Worm (Caenorhabditis elegans) whole organism, L1 larva: Measurements from ENCODE around the gene T25B9.11.

Experiments used
- C04F5.9 ChIP-seq: sonication (generic microtip); optimal IDR thresholded peaks from 2 replicates; lab custom pipeline; 2016; ENCODE audit warnings: missing genetic modification characterization, missing compliant biosample characterization
- F16B12.6 ChIP-seq: fragments of 150-350 bp; optimal IDR thresholded peaks from 2 replicates; lab custom pipeline; 2014; ENCODE audit warnings: missing biosample characterization, missing genetic modification characterization
- aha-1 ChIP-seq: fragments of 150-350 bp; optimal IDR thresholded peaks from 2 replicates; lab custom pipeline; 2014; ENCODE audit warnings: missing biosample characterization, missing genetic modification characterization
- aly-2 ChIP-seq: fragments of 150-350 bp; optimal IDR thresholded peaks from 2 replicates; lab custom pipeline; 2014; ENCODE audit warnings: missing biosample characterization, missing genetic modification characterization
- ceh-8 ChIP-seq: fragments of 200-800 bp; sonication (Bioruptor generic); optimal IDR thresholded peaks from 2 replicates; lab custom pipeline; 2018; ENCODE audit warnings: mild to moderate bottlenecking, missing genetic modification characterization, moderate library complexity, missing compliant biosample characterization
- ceh-82 ChIP-seq, 3 experiments: fragments of 150-350 bp in 1 of 3; sonication (generic microtip) in 2 of 3; optimal IDR thresholded peaks; 2 replicates each; lab custom pipeline; 2014 to 2017; ENCODE audit warnings: missing biosample characterization in 3 of 3, missing genetic modification characterization in 3 of 3
- ceh-88 ChIP-seq: fragments of 200-800 bp; sonication (Bioruptor generic); IDR thresholded peaks from 2 replicates; pipeline ENCODE4 v1.3.6; 2022; ENCODE audit warnings: missing genetic modification characterization, missing compliant biosample characterization
- ceh-90 ChIP-seq: sonication (generic microtip); optimal IDR thresholded peaks from 2 replicates; lab custom pipeline; 2016; ENCODE audit warnings: missing genetic modification characterization, missing compliant biosample characterization
- dpl-1 ChIP-seq, 3 experiments: fragments of 150-350 bp in 2 of 3; sonication (generic microtip) in 1 of 3; optimal IDR thresholded peaks; 2 replicates each; lab custom pipeline; 2014 to 2017; ENCODE audit warnings: missing biosample characterization in 3 of 3, missing genetic modification characterization in 3 of 3, missing genetic modification reagents in 3 of 3
- dsc-1 ChIP-seq: sonication (generic microtip); optimal IDR thresholded peaks from 2 replicates; lab custom pipeline; 2016; ENCODE audit warnings: mild to moderate bottlenecking, missing genetic modification characterization, missing compliant biosample characterization
- efl-1 ChIP-seq, 4 experiments: fragments of 150-350 bp; optimal IDR thresholded peaks in 3 of 4; peaks in 1 of 4; 1 replicate in 1 of 4; 2 replicates in 3 of 4; lab custom pipeline; 2014; ENCODE audit warnings: missing biosample characterization in 2 of 4, missing genetic modification characterization in 2 of 4, missing genetic modification reagents in 2 of 4
- efl-3 ChIP-seq: fragments of 200-800 bp; sonication (Bioruptor generic); optimal IDR thresholded peaks from 2 replicates; lab custom pipeline; 2018; ENCODE audit warnings: mild to moderate bottlenecking, missing genetic modification characterization, missing compliant biosample characterization
- egl-13 ChIP-seq: sonication (generic microtip); optimal IDR thresholded peaks from 2 replicates; lab custom pipeline; 2016; ENCODE audit warnings: missing genotype, missing genetic modification reagents, missing genetic modification characterization, missing compliant biosample characterization
- elt-2 ChIP-seq: sonication (generic microtip); optimal IDR thresholded peaks from 2 replicates; lab custom pipeline; 2016; ENCODE audit warnings: missing genetic modification characterization, mild to moderate bottlenecking, inconsistent platforms, missing compliant biosample characterization, missing genetic modification reagents
- elt-3 ChIP-seq, 6 experiments: fragments of 150-350 bp in 1 of 6; sonication (generic microtip); optimal IDR thresholded peaks; 2 replicates each; lab custom pipeline; 2017 to 2018; ENCODE audit warnings: missing biosample characterization in 6 of 6, missing genetic modification characterization in 6 of 6, inconsistent platforms in 1 of 6
- ets-5 ChIP-seq: fragments of 200-800 bp; sonication (Bioruptor generic); IDR thresholded peaks from 2 replicates; pipeline ENCODE4 v1.3.6; 2022; ENCODE audit warnings: missing genetic modification characterization, missing compliant biosample characterization
- fkh-8 ChIP-seq: sonication (generic microtip); optimal IDR thresholded peaks from 2 replicates; lab custom pipeline; 2016; ENCODE audit warnings: mild to moderate bottlenecking, missing genetic modification characterization, missing compliant biosample characterization
- fos-1 ChIP-seq: fragments of 150-350 bp; optimal IDR thresholded peaks from 2 replicates; lab custom pipeline; 2014; ENCODE audit warnings: missing biosample characterization, missing genetic modification characterization
- hlh-17 ChIP-seq: fragments of 200-800 bp; sonication (Bioruptor generic); optimal IDR thresholded peaks from 2 replicates; lab custom pipeline; 2018; ENCODE audit warnings: missing genetic modification characterization, mild to moderate bottlenecking, missing compliant biosample characterization, moderate library complexity, borderline replicate concordance
- hlh-4 ChIP-seq: sonication (generic microtip); optimal IDR thresholded peaks from 2 replicates; lab custom pipeline; 2016; ENCODE audit warnings: mild to moderate bottlenecking, missing genetic modification characterization, missing compliant biosample characterization
- hpl-2 ChIP-seq: fragments of 150-350 bp; optimal IDR thresholded peaks from 2 replicates; lab custom pipeline; 2014; ENCODE audit warnings: missing biosample characterization, missing genetic modification reagents, missing genetic modification characterization
- isw-1 ChIP-seq: fragments of 200-800 bp; sonication (Bioruptor generic); IDR thresholded peaks from 2 replicates; pipeline ENCODE4 v1.3.6; 2022; ENCODE audit warnings: missing genetic modification characterization, missing compliant biosample characterization
- jun-1 ChIP-seq: fragments of 150-350 bp; optimal IDR thresholded peaks from 2 replicates; lab custom pipeline; 2014; ENCODE audit warnings: missing biosample characterization, missing genetic modification reagents, missing genetic modification characterization
- lin-14 ChIP-seq: fragments of 200-800 bp; sonication (Bioruptor generic); optimal IDR thresholded peaks from 2 replicates; lab custom pipeline; 2018; ENCODE audit warnings: mild to moderate bottlenecking, missing genetic modification characterization, moderate library complexity, missing compliant biosample characterization
- lin-15B ChIP-seq: fragments of 150-350 bp; sonication (generic microtip); optimal IDR thresholded peaks from 3 replicates; lab custom pipeline; 2014; ENCODE audit warnings: missing biosample characterization, missing genetic modification characterization
- lin-35 ChIP-seq, 2 experiments: fragments of 150-350 bp; optimal IDR thresholded peaks; 2 replicates each; lab custom pipeline; 2014; ENCODE audit warnings: missing biosample characterization in 2 of 2, missing genetic modification characterization in 2 of 2, missing genetic modification reagents in 2 of 2
- lsy-2 ChIP-seq, 2 experiments: fragments of 150-350 bp; optimal IDR thresholded peaks; 2 replicates each; lab custom pipeline; 2014; ENCODE audit warnings: missing biosample characterization in 2 of 2, missing genetic modification characterization in 2 of 2
- mep-1 ChIP-seq: fragments of 150-350 bp; optimal IDR thresholded peaks from 2 replicates; lab custom pipeline; 2014; ENCODE audit warnings: missing biosample characterization, missing genetic modification characterization
- nhr-12 ChIP-seq: sonication (generic microtip); optimal IDR thresholded peaks from 2 replicates; lab custom pipeline; 2017; ENCODE audit warnings: missing biosample characterization, missing genetic modification characterization
- nhr-19 ChIP-seq: fragments of 200-800 bp; sonication (Bioruptor generic); conservative IDR thresholded peaks from 2 replicates; pipeline ENCODE4 v1.3.6; 2022; ENCODE audit warnings: missing genetic modification characterization, missing compliant biosample characterization
- nhr-20 ChIP-seq: sonication (generic microtip); optimal IDR thresholded peaks from 2 replicates; lab custom pipeline; 2016; ENCODE audit warnings: mild to moderate bottlenecking, missing genetic modification characterization, missing compliant biosample characterization
- nhr-28 ChIP-seq: fragments of 150-350 bp; optimal IDR thresholded peaks from 2 replicates; lab custom pipeline; 2014; ENCODE audit warnings: missing biosample characterization, missing genetic modification characterization
- nhr-76 ChIP-seq: sonication (generic microtip); optimal IDR thresholded peaks from 2 replicates; lab custom pipeline; 2017; ENCODE audit warnings: missing biosample characterization, missing genetic modification characterization
- nhr-84 ChIP-seq: sonication (generic microtip); optimal IDR thresholded peaks from 2 replicates; lab custom pipeline; 2017; ENCODE audit warnings: missing biosample characterization, missing genetic modification characterization
- nhr-90 ChIP-seq: sonication (generic microtip); optimal IDR thresholded peaks from 2 replicates; lab custom pipeline; 2016; ENCODE audit warnings: mild to moderate bottlenecking, missing genetic modification characterization, missing compliant biosample characterization; ENCODE audit not compliant: poor library complexity
- pag-3 ChIP-seq: sonication (generic microtip); optimal IDR thresholded peaks from 2 replicates; lab custom pipeline; 2017; ENCODE audit warnings: missing genetic modification characterization, mild to moderate bottlenecking, missing compliant biosample characterization, antibody characterized with exemption, borderline replicate concordance; ENCODE audit not compliant: insufficient read depth
- pax-3 ChIP-seq: fragments of 200-800 bp; sonication (Bioruptor generic); optimal IDR thresholded peaks from 2 replicates; lab custom pipeline; 2018; ENCODE audit warnings: mild to moderate bottlenecking, missing genetic modification characterization, moderate library complexity, missing compliant biosample characterization
- pqm-1 ChIP-seq: sonication (generic microtip); optimal IDR thresholded peaks from 3 replicates; lab custom pipeline; 2017; ENCODE audit warnings: missing biosample characterization, missing genetic modification characterization
- skn-1 ChIP-seq: fragments of 150-350 bp; optimal IDR thresholded peaks from 2 replicates; lab custom pipeline; 2014; ENCODE audit warnings: missing biosample characterization, missing genetic modification characterization
- snpc-4 ChIP-seq: fragments of 150-350 bp; optimal IDR thresholded peaks from 2 replicates; lab custom pipeline; 2014; ENCODE audit warnings: missing biosample characterization, missing genetic modification characterization
- snu-23 ChIP-seq: sonication (generic microtip); optimal IDR thresholded peaks from 2 replicates; lab custom pipeline; 2016; ENCODE audit warnings: missing genetic modification characterization, missing compliant biosample characterization
- sox-4 ChIP-seq: sonication (generic microtip); optimal IDR thresholded peaks from 2 replicates; lab custom pipeline; 2016; ENCODE audit warnings: missing genetic modification characterization, missing compliant biosample characterization
- sup-37 ChIP-seq: fragments of 200-800 bp; sonication (Bioruptor generic); optimal IDR thresholded peaks from 2 replicates; lab custom pipeline; 2018; ENCODE audit warnings: mild to moderate bottlenecking, missing genetic modification characterization, missing compliant biosample characterization
- swsn-7 ChIP-seq: sonication (generic microtip); optimal IDR thresholded peaks from 2 replicates; lab custom pipeline; 2016; ENCODE audit warnings: missing genetic modification characterization, missing compliant biosample characterization
- unc-130 ChIP-seq: fragments of 150-350 bp; optimal IDR thresholded peaks from 2 replicates; lab custom pipeline; 2017; ENCODE audit warnings: missing biosample characterization, missing genetic modification characterization, inconsistent platforms
- unc-30 ChIP-seq: sonication (generic microtip); optimal IDR thresholded peaks from 2 replicates; lab custom pipeline; 2017; ENCODE audit warnings: missing biosample characterization, missing genetic modification characterization
- unc-62 ChIP-seq: fragments of 150-350 bp; optimal IDR thresholded peaks from 2 replicates; lab custom pipeline; 2014; ENCODE audit warnings: missing biosample characterization, missing genetic modification reagents, missing genetic modification characterization
- unc-98 ChIP-seq: fragments of 200-800 bp; sonication (Bioruptor generic); IDR thresholded peaks from 2 replicates; pipeline ENCODE4 v1.3.6; 2022; ENCODE audit warnings: missing genetic modification characterization, missing compliant biosample characterization
- vab-15 ChIP-seq: sonication (generic microtip); optimal IDR thresholded peaks from 2 replicates; lab custom pipeline; 2017; ENCODE audit warnings: missing genotype, mild to moderate bottlenecking, missing genetic modification characterization, missing compliant biosample characterization
- ztf-11 ChIP-seq, 2 experiments: sonication (generic microtip); optimal IDR thresholded peaks; 2 replicates each; lab custom pipeline; 2016 to 2017; ENCODE audit warnings: missing genetic modification characterization in 2 of 2, missing biosample characterization in 1 of 2, missing compliant biosample characterization in 1 of 2
- ztf-4 ChIP-seq: fragments of 150-350 bp; optimal IDR thresholded peaks from 2 replicates; lab custom pipeline; 2014; ENCODE audit warnings: missing biosample characterization, missing genetic modification characterization

Gene T25B9.11

ce11 chrIV:10773811-10774210 lies 9.5 kb downstream of the T25B9.11 start, which contains the start of gene inpp-1:
inpp-1 (minus strand) TSS chrIV:10773911.
- TF ChIP-seq dsc-1 (peak; percentile 25), isw-1 (no peak)

ce11 chrIV:10777076-10777475 lies 12.8 kb downstream of the T25B9.11 start:
- TF ChIP-seq swsn-7 (tag; lab: Kevin White, UChicago): no peak
- no peak for TF ChIP-seq unc-98 (GFP tag; lab: Robert Waterston, UW)
- TF ChIP-seq nhr-28 (tag; lab: Kevin White, UChicago): no peak
- TF ChIP-seq fkh-8 (tag; lab: Kevin White, UChicago): no peak
- TF ChIP-seq unc-30 (tag; lab: Kevin White, UChicago): no peak
- no peak for TF ChIP-seq efl-1 (optimal IDR thresholded peaks at IDR 0.05; lab: Kevin White, UChicago)
- TF ChIP-seq efl-1 (GFP tag; optimal IDR thresholded peaks at IDR 0.05 in 1 of 2; lab: Kevin White, UChicago): no peak
- no peak for TF ChIP-seq hlh-17 (GFP tag; lab: Kevin White, UChicago)
- TF ChIP-seq nhr-76: no peak
- no peak for TF ChIP-seq ztf-11 (tag; optimal IDR thresholded peaks at IDR 0.05; lab: Kevin White, UChicago)
- TF ChIP-seq mep-1: no peak
- TF ChIP-seq nhr-12: no peak
- TF ChIP-seq elt-2 (tag; lab: Kevin White, UChicago): no peak
- no peak for TF ChIP-seq hlh-4 (tag; lab: Kevin White, UChicago)
- no peak for TF ChIP-seq ceh-90 (tag; lab: Kevin White, UChicago)
- TF ChIP-seq F16B12.6 (tag; lab: Kevin White, UChicago): no peak
- TF ChIP-seq pax-3: no peak
- no peak for TF ChIP-seq aly-2
- no peak for TF ChIP-seq ceh-82 (tag; optimal IDR thresholded peaks at IDR 0.05; lab: Kevin White, UChicago)
- TF ChIP-seq nhr-84 (tag; lab: Kevin White, UChicago): no peak
- TF ChIP-seq elt-3 (tag; optimal IDR thresholded peaks at IDR 0.05; lab: Kevin White, UChicago): peak in 2 of 6 experiments; percentile 5 to 12
- TF ChIP-seq lin-14 (GFP tag; lab: Kevin White, UChicago): peak; percentile 29
- TF ChIP-seq unc-130 (tag; lab: Kevin White, UChicago): no peak
- TF ChIP-seq pag-3 (tag; lab: Kevin White, UChicago): no peak
- TF ChIP-seq ceh-8 (GFP tag; lab: Kevin White, UChicago): no peak
- no peak for TF ChIP-seq efl-3
- no peak for TF ChIP-seq lsy-2 (tag; optimal IDR thresholded peaks at IDR 0.05; lab: Kevin White, UChicago)
- TF ChIP-seq nhr-19 (GFP tag; lab: Robert Waterston, UW): peak; percentile 24; the same call in 1 of the 2 replicates
- no peak for TF ChIP-seq sox-4 (tag; lab: Kevin White, UChicago)
- TF ChIP-seq lin-15B (tag; lab: Kevin White, UChicago): no peak
- TF ChIP-seq pqm-1 (tag; lab: Kevin White, UChicago): no peak
- no peak for TF ChIP-seq dsc-1
- TF ChIP-seq lin-35 (GFP tag; optimal IDR thresholded peaks at IDR 0.05; lab: Kevin White, UChicago): peak in 1 of 2 experiments; percentile 16
- TF ChIP-seq fos-1 (tag; lab: Kevin White, UChicago): no peak
- TF ChIP-seq vab-15 (tag; lab: Kevin White, UChicago): no peak
- TF ChIP-seq C04F5.9 (tag; lab: Kevin White, UChicago): no peak
- TF ChIP-seq hpl-2 (GFP tag; lab: Kevin White, UChicago): no peak
- TF ChIP-seq nhr-20 (tag; lab: Kevin White, UChicago): peak; percentile 61
- no peak for TF ChIP-seq snpc-4 (tag; lab: Kevin White, UChicago)
- no peak for TF ChIP-seq aha-1 (tag; lab: Kevin White, UChicago)
- TF ChIP-seq skn-1: no peak
- TF ChIP-seq ceh-88: no peak
- TF ChIP-seq snu-23: peak; percentile 25
- TF ChIP-seq unc-62 (GFP tag; lab: Kevin White, UChicago): no peak
- no peak for TF ChIP-seq jun-1 (tag; lab: Kevin White, UChicago)
- no peak for TF ChIP-seq dpl-1 (GFP tag; optimal IDR thresholded peaks at IDR 0.05; lab: Kevin White, UChicago)
- TF ChIP-seq ets-5 (GFP tag; lab: Robert Waterston, UW): no peak
- no peak for TF ChIP-seq nhr-90 (tag; lab: Kevin White, UChicago)
- TF ChIP-seq sup-37: no peak
- no peak for TF ChIP-seq ztf-4 (tag; lab: Kevin White, UChicago)
- TF ChIP-seq egl-13: no peak
